Worm (Caenorhabditis elegans): Measurements from ENCODE around the gene F36A4.1.
A peak's percentile ranks its signal among the peaks of the same experiment; 100 is the strongest.

Gene F36A4.1

ce11 chrIV:4247334-4247733, 24.9 kb upstream of the F36A4.1 start:
- TF ChIP-seq pha-4 (tag; optimal IDR thresholded peaks at IDR 0.05) (peak; percentile 31), drap-1 (GFP tag; optimal IDR thresholded peaks at IDR 0.05) (no peak), unc-120 (tag; optimal IDR thresholded peaks at IDR 0.05; ENCODE audit: poor library complexity, severe bottlenecking) (peak; percentile 42), ces-1 (GFP tag; optimal IDR thresholded peaks at IDR 0.05) (peak; percentile 68), ceh-43 (GFP tag; optimal IDR thresholded peaks at IDR 0.05) (no peak), nhr-237 (tag; optimal IDR thresholded peaks at IDR 0.05) (no peak), unc-62 (GFP tag; optimal IDR thresholded peaks at IDR 0.05) (no peak), elt-3 (tag; optimal IDR thresholded peaks at IDR 0.05) (no peak), mab-5 (tag; optimal IDR thresholded peaks at IDR 0.05) (no peak), tbx-8 (GFP tag; optimal IDR thresholded peaks at IDR 0.05) (no peak), lin-13 (tag; optimal IDR thresholded peaks at IDR 0.05) (peak; percentile 15), ztf-11 (tag; optimal IDR thresholded peaks at IDR 0.05) (no peak), snpc-4 (tag; optimal IDR thresholded peaks at IDR 0.05) (no peak), elt-1 (tag; optimal IDR thresholded peaks at IDR 0.05; ENCODE audit: borderline replicate concordance, insufficient read depth) (no peak), flh-1 (GFP tag; optimal IDR thresholded peaks at IDR 0.05) (no peak), sptf-1 (tag; optimal IDR thresholded peaks at IDR 0.05) (peak; percentile 29), bed-3 (GFP tag; optimal IDR thresholded peaks at IDR 0.05) (no peak), sem-2 (GFP tag; optimal IDR thresholded peaks at IDR 0.05) (no peak), nhr-76 (tag; optimal IDR thresholded peaks at IDR 0.05) (no peak), nhr-12 (tag; optimal IDR thresholded peaks at IDR 0.05) (no peak), hlh-1 (tag; optimal IDR thresholded peaks at IDR 0.05) (no peak), ceh-39 (tag; optimal IDR thresholded peaks at IDR 0.05) (peak; percentile 3), lsy-2 (tag; optimal IDR thresholded peaks at IDR 0.05) (peak; percentile 70), unc-39 (tag; optimal IDR thresholded peaks at IDR 0.05) (no peak), cnd-1 (tag; optimal IDR thresholded peaks at IDR 0.05) (no peak), mep-1 (tag; optimal IDR thresholded peaks at IDR 0.05) (peak; percentile 32), mls-2 (tag; optimal IDR thresholded peaks at IDR 0.05) (no peak), nhr-28 (tag; optimal IDR thresholded peaks at IDR 0.05) (no peak), nhr-2 (tag; optimal IDR thresholded peaks at IDR 0.05) (no peak), M03D4.4 (tag; optimal IDR thresholded peaks at IDR 0.05) (no peak), zip-8 (tag; optimal IDR thresholded peaks at IDR 0.05) (no peak), lin-32 (GFP tag; optimal IDR thresholded peaks at IDR 0.05) (no peak)

- TF ChIP-seq hlh-1 (tag; optimal IDR thresholded peaks at IDR 0.05) (no peak), tbx-8 (GFP tag; optimal IDR thresholded peaks at IDR 0.05) (no peak)
These were observed 24.5 kb upstream of the F36A4.1 start, which contains the start of gene ama-1 for ce11 chrIV:4247770-4248169. TSS of gene ama-1 (plus strand) at chrIV:4248070.

ce11 chrIV:4254989-4255582, 17.2 kb upstream of the F36A4.1 start:
- TF ChIP-seq zip-8 (tag; optimal IDR thresholded peaks at IDR 0.05) (no peak), elt-3 (tag; optimal IDR thresholded peaks at IDR 0.05) (no peak)

- TF ChIP-seq mab-5 (tag; optimal IDR thresholded peaks at IDR 0.05), result no peak
- no peak for TF ChIP-seq mls-2 (tag; optimal IDR thresholded peaks at IDR 0.05)
- no peak for TF ChIP-seq sptf-1 (tag; optimal IDR thresholded peaks at IDR 0.05)
- TF ChIP-seq flh-1 (GFP tag; optimal IDR thresholded peaks at IDR 0.05), result no peak
- no peak for TF ChIP-seq lin-32 (GFP tag; optimal IDR thresholded peaks at IDR 0.05)
- no peak for TF ChIP-seq ces-1 (GFP tag; optimal IDR thresholded peaks at IDR 0.05)
- no peak for TF ChIP-seq lsy-2 (tag; optimal IDR thresholded peaks at IDR 0.05)
- TF ChIP-seq blmp-1 (tag; optimal IDR thresholded peaks at IDR 0.05), result no peak
- no peak for TF ChIP-seq unc-62 (GFP tag; optimal IDR thresholded peaks at IDR 0.05)
- no peak for TF ChIP-seq cnd-1 (tag; optimal IDR thresholded peaks at IDR 0.05)
- TF ChIP-seq unc-39 (tag; optimal IDR thresholded peaks at IDR 0.05), result no peak
- TF ChIP-seq ham-2 (GFP tag; optimal IDR thresholded peaks at IDR 0.05), result no peak
- no peak for TF ChIP-seq nhr-2 (tag; optimal IDR thresholded peaks at IDR 0.05)
- no peak for TF ChIP-seq zip-8 (tag; optimal IDR thresholded peaks at IDR 0.05)
- TF ChIP-seq drap-1 (GFP tag; optimal IDR thresholded peaks at IDR 0.05), result no peak
- TF ChIP-seq hlh-1 (tag; optimal IDR thresholded peaks at IDR 0.05), result no peak
- no peak for TF ChIP-seq nhr-76 (tag; optimal IDR thresholded peaks at IDR 0.05)
These were observed 12.8 kb upstream of the F36A4.1 start for ce11 chrIV:4259433-4259832.
